Worm (Caenorhabditis elegans): ENCODE data around the gene nhr-141.

The nhr-141 gene

DNA sequence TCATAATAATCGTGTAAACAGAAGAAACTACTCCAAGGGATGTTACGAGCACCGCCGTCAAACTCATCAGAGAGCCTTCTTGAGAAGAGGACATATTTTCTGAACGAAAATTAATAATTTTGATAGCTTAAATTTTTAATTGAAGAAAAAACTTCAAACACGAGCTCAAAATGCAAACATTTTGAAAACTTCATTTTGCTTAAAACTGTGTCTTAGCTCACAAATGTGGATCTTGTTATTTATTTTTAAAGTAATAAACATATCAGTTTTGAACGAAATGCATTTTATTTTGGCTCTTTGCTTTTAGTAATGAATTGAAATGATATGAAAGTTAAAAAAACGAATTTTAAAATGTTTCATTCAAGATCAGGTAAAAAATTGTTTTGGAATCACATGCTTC is 43.1 kb downstream of the nhr-141 start, which contains the start of gene srbc-7:
Gene srbc-7, minus strand, starts transcription at position 101 of the 400 bp plus-strand sequence.
- TF ChIP-seq pha-4 (tag; optimal IDR thresholded peaks at IDR 0.05) (no peak), unc-39 (tag; optimal IDR thresholded peaks at IDR 0.05) (no peak), nhr-76 (tag; optimal IDR thresholded peaks at IDR 0.05) (no peak), unc-120 (tag; optimal IDR thresholded peaks at IDR 0.05; ENCODE audit: poor library complexity, severe bottlenecking) (no peak), cnd-1 (tag; optimal IDR thresholded peaks at IDR 0.05) (no peak), sptf-1 (tag; optimal IDR thresholded peaks at IDR 0.05) (no peak), lin-32 (GFP tag; optimal IDR thresholded peaks at IDR 0.05) (no peak), elt-1 (tag; optimal IDR thresholded peaks at IDR 0.05; ENCODE audit: borderline replicate concordance, insufficient read depth) (no peak), flh-1 (GFP tag; optimal IDR thresholded peaks at IDR 0.05) (no peak), hlh-1 (tag; optimal IDR thresholded peaks at IDR 0.05) (no peak), snpc-4 (tag; optimal IDR thresholded peaks at IDR 0.05) (no peak), mls-2 (tag; optimal IDR thresholded peaks at IDR 0.05) (no peak), nhr-237 (tag; optimal IDR thresholded peaks at IDR 0.05) (no peak), elt-3 (tag; optimal IDR thresholded peaks at IDR 0.05) (no peak), ces-1 (GFP tag; optimal IDR thresholded peaks at IDR 0.05) (no peak), bed-3 (GFP tag; optimal IDR thresholded peaks at IDR 0.05) (no peak), ham-2 (GFP tag; optimal IDR thresholded peaks at IDR 0.05) (no peak), nhr-2 (tag; optimal IDR thresholded peaks at IDR 0.05) (no peak), mab-5 (tag; optimal IDR thresholded peaks at IDR 0.05) (no peak)

DNA sequence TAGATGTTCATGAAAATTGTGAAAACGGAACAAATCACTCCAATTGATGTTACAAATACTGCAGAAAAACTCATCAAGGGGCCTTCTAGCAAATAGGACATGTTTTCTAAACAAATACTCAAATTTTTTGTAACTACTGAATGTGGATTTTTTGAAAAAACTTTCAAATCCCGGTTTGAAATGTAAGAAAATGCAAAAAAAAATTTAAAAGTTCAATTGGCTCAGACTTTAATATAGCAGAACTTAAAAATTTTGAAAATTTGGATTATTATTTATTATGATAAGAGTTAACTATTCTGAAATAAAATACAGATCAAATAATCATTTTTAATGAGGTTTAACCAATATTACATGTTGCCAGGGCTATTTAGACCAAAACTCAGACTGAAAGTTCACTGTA is 45.9 kb downstream of the nhr-141 start, which contains the start of gene srbc-9:
Gene srbc-9, minus strand, starts transcription at position 101 of the 400 bp plus-strand sequence.
- TF ChIP-seq sem-2 (GFP tag; optimal IDR thresholded peaks at IDR 0.05) (no peak), drap-1 (GFP tag; optimal IDR thresholded peaks at IDR 0.05) (no peak), nhr-12 (tag; optimal IDR thresholded peaks at IDR 0.05) (no peak), ceh-43 (GFP tag; optimal IDR thresholded peaks at IDR 0.05) (no peak), pha-4 (tag; optimal IDR thresholded peaks at IDR 0.05) (no peak), lin-32 (GFP tag; optimal IDR thresholded peaks at IDR 0.05) (no peak), unc-39 (tag; optimal IDR thresholded peaks at IDR 0.05) (no peak), elt-3 (tag; optimal IDR thresholded peaks at IDR 0.05) (no peak), bed-3 (GFP tag; optimal IDR thresholded peaks at IDR 0.05) (no peak), cnd-1 (tag; optimal IDR thresholded peaks at IDR 0.05) (no peak), blmp-1 (tag; optimal IDR thresholded peaks at IDR 0.05) (no peak)

DNA sequence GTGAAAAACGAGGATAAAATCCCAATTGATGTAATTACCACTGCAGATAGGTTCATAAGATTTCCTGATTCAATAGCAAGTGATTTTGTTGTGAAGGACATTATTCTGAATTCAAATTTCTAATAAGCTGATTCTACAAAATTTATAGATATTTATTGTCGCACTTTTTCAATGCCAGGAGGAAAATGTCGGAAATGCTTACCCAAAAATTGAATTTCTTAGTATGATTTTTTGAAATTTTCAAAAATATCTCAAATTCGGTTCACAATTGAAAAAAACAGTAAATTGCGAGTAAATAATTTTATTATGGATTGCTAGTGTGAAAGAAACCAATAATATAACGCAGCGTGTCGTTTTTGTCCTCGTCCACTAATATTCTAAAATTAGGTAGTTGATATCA is 48.5 kb downstream of the nhr-141 start, which contains the start of gene srbc-10:
Gene srbc-10, minus strand, starts transcription at position 101 of the 400 bp plus-strand sequence.
- TF ChIP-seq blmp-1 (tag; optimal IDR thresholded peaks at IDR 0.05) (no peak), nhr-2 (tag; optimal IDR thresholded peaks at IDR 0.05) (no peak), unc-62 (GFP tag; optimal IDR thresholded peaks at IDR 0.05) (no peak), flh-1 (GFP tag; optimal IDR thresholded peaks at IDR 0.05) (no peak), ceh-43 (GFP tag; optimal IDR thresholded peaks at IDR 0.05) (no peak), lsy-2 (tag; optimal IDR thresholded peaks at IDR 0.05) (no peak), drap-1 (GFP tag; optimal IDR thresholded peaks at IDR 0.05) (no peak), lin-32 (GFP tag; optimal IDR thresholded peaks at IDR 0.05) (no peak), unc-39 (tag; optimal IDR thresholded peaks at IDR 0.05) (no peak), mls-2 (tag; optimal IDR thresholded peaks at IDR 0.05) (no peak), bed-3 (GFP tag; optimal IDR thresholded peaks at IDR 0.05) (no peak), elt-1 (tag; optimal IDR thresholded peaks at IDR 0.05; ENCODE audit: borderline replicate concordance, insufficient read depth) (no peak), nhr-237 (tag; optimal IDR thresholded peaks at IDR 0.05) (no peak), ces-1 (GFP tag; optimal IDR thresholded peaks at IDR 0.05) (no peak), ztf-11 (tag; optimal IDR thresholded peaks at IDR 0.05) (no peak), unc-120 (tag; optimal IDR thresholded peaks at IDR 0.05; ENCODE audit: poor library complexity, severe bottlenecking) (no peak), nhr-12 (tag; optimal IDR thresholded peaks at IDR 0.05) (no peak)

ce11 chrV:7495189-7495588 is 50.7 kb downstream of the nhr-141 start, which contains the start of gene srbc-11:
srbc-11 (minus strand) TSS chrV:7495289.
- TF ChIP-seq lsy-2 (tag; optimal IDR thresholded peaks at IDR 0.05): no peak
- TF ChIP-seq ceh-39 (tag; optimal IDR thresholded peaks at IDR 0.05): no peak
- no peak for TF ChIP-seq cnd-1 (tag; optimal IDR thresholded peaks at IDR 0.05)
- TF ChIP-seq nhr-76 (tag; optimal IDR thresholded peaks at IDR 0.05): no peak
- TF ChIP-seq drap-1 (GFP tag; optimal IDR thresholded peaks at IDR 0.05): no peak
- no peak for TF ChIP-seq nhr-12 (tag; optimal IDR thresholded peaks at IDR 0.05)
